Fruit fly (Drosophila melanogaster): ENCODE measurements around the gene eIF4E5.

- TF ChIP-seq CG8478 (optimal IDR thresholded peaks at IDR 0.05) (no peak), CTCF (optimal IDR thresholded peaks at IDR 0.05) (no peak)
Measured at dm6 chr3L:7890567-7890966, 4.1 kb upstream of the eIF4E5 start.

Data from S2 (cell line).